Worm (Caenorhabditis elegans) whole organism, L1 larva: Measurements from ENCODE around the gene Y47A7.2.

Experiments
- C04F5.9 ChIP-seq: sonication (generic microtip); optimal IDR thresholded peaks from 2 replicates; lab custom pipeline; 2016; ENCODE audit warnings: missing genetic modification characterization, missing compliant biosample characterization
- C16A3.4 ChIP-seq: fragments of 150-350 bp; optimal IDR thresholded peaks from 2 replicates; lab custom pipeline; 2014; ENCODE audit warnings: missing biosample characterization, missing genetic modification characterization
- C34B4.2 ChIP-seq: sonication (generic microtip); optimal IDR thresholded peaks from 2 replicates; lab custom pipeline; 2017; ENCODE audit warnings: mild to moderate bottlenecking, missing genetic modification characterization, missing compliant biosample characterization
- aha-1 ChIP-seq: fragments of 150-350 bp; optimal IDR thresholded peaks from 2 replicates; lab custom pipeline; 2014; ENCODE audit warnings: missing biosample characterization, missing genetic modification characterization
- alr-1 ChIP-seq: fragments of 200-800 bp; sonication (Bioruptor generic); optimal IDR thresholded peaks from 2 replicates; lab custom pipeline; 2018; ENCODE audit warnings: borderline replicate concordance, mild to moderate bottlenecking, missing genetic modification characterization, missing compliant biosample characterization
- aly-2 ChIP-seq: fragments of 150-350 bp; optimal IDR thresholded peaks from 2 replicates; lab custom pipeline; 2014; ENCODE audit warnings: missing biosample characterization, missing genetic modification characterization
- ama-1 ChIP-seq: fragments of 150-350 bp; optimal IDR thresholded peaks from 2 replicates; lab custom pipeline; 2014
- blmp-1 ChIP-seq: fragments of 150-350 bp; optimal IDR thresholded peaks from 2 replicates; lab custom pipeline; 2014; ENCODE audit warnings: missing biosample characterization, missing genetic modification characterization
- ceh-8 ChIP-seq: fragments of 200-800 bp; sonication (Bioruptor generic); optimal IDR thresholded peaks from 2 replicates; lab custom pipeline; 2018; ENCODE audit warnings: mild to moderate bottlenecking, missing genetic modification characterization, moderate library complexity, missing compliant biosample characterization
- ceh-88 ChIP-seq: fragments of 200-800 bp; sonication (Bioruptor generic); IDR thresholded peaks from 2 replicates; pipeline ENCODE4 v1.3.6; 2022; ENCODE audit warnings: missing genetic modification characterization, missing compliant biosample characterization
- ceh-90 ChIP-seq: sonication (generic microtip); optimal IDR thresholded peaks from 2 replicates; lab custom pipeline; 2016; ENCODE audit warnings: missing genetic modification characterization, missing compliant biosample characterization
- dpl-1 ChIP-seq, 3 experiments: fragments of 150-350 bp in 2 of 3; sonication (generic microtip) in 1 of 3; optimal IDR thresholded peaks; 2 replicates each; lab custom pipeline; 2014 to 2017; ENCODE audit warnings: missing biosample characterization in 3 of 3, missing genetic modification characterization in 3 of 3, missing genetic modification reagents in 3 of 3
- dsc-1 ChIP-seq: sonication (generic microtip); optimal IDR thresholded peaks from 2 replicates; lab custom pipeline; 2016; ENCODE audit warnings: mild to moderate bottlenecking, missing genetic modification characterization, missing compliant biosample characterization
- egl-27 ChIP-seq, 2 experiments: fragments of 150-350 bp in 1 of 2; sonication (generic microtip); optimal IDR thresholded peaks; 3 replicates each; lab custom pipeline; 2017 to 2018; ENCODE audit warnings: missing biosample characterization in 2 of 2, missing genetic modification characterization in 2 of 2, missing genetic modification reagents in 2 of 2
- elt-3 ChIP-seq, 6 experiments: fragments of 150-350 bp in 1 of 6; sonication (generic microtip); optimal IDR thresholded peaks; 2 replicates each; lab custom pipeline; 2017 to 2018; ENCODE audit warnings: missing biosample characterization in 6 of 6, missing genetic modification characterization in 6 of 6, inconsistent platforms in 1 of 6
- ets-5 ChIP-seq: fragments of 200-800 bp; sonication (Bioruptor generic); IDR thresholded peaks from 2 replicates; pipeline ENCODE4 v1.3.6; 2022; ENCODE audit warnings: missing genetic modification characterization, missing compliant biosample characterization
- fkh-10 ChIP-seq: sonication (generic microtip); optimal IDR thresholded peaks from 2 replicates; lab custom pipeline; 2017; ENCODE audit warnings: missing biosample characterization, missing genetic modification reagents, missing genetic modification characterization
- fkh-4 ChIP-seq: sonication (generic microtip); optimal IDR thresholded peaks from 2 replicates; lab custom pipeline; 2016; ENCODE audit warnings: missing compliant biosample characterization, missing genetic modification characterization, borderline replicate concordance
- fkh-8 ChIP-seq: sonication (generic microtip); optimal IDR thresholded peaks from 2 replicates; lab custom pipeline; 2016; ENCODE audit warnings: mild to moderate bottlenecking, missing genetic modification characterization, missing compliant biosample characterization
- fos-1 ChIP-seq: fragments of 150-350 bp; optimal IDR thresholded peaks from 2 replicates; lab custom pipeline; 2014; ENCODE audit warnings: missing biosample characterization, missing genetic modification characterization
- hpl-2 ChIP-seq: fragments of 150-350 bp; optimal IDR thresholded peaks from 2 replicates; lab custom pipeline; 2014; ENCODE audit warnings: missing biosample characterization, missing genetic modification reagents, missing genetic modification characterization
- lin-14 ChIP-seq: fragments of 200-800 bp; sonication (Bioruptor generic); optimal IDR thresholded peaks from 2 replicates; lab custom pipeline; 2018; ENCODE audit warnings: mild to moderate bottlenecking, missing genetic modification characterization, moderate library complexity, missing compliant biosample characterization
- mef-2 ChIP-seq: fragments of 150-350 bp; optimal IDR thresholded peaks from 2 replicates; lab custom pipeline; 2014; ENCODE audit warnings: missing biosample characterization, missing genetic modification characterization
- mep-1 ChIP-seq: fragments of 150-350 bp; optimal IDR thresholded peaks from 2 replicates; lab custom pipeline; 2014; ENCODE audit warnings: missing biosample characterization, missing genetic modification characterization
- nhr-20 ChIP-seq: sonication (generic microtip); optimal IDR thresholded peaks from 2 replicates; lab custom pipeline; 2016; ENCODE audit warnings: mild to moderate bottlenecking, missing genetic modification characterization, missing compliant biosample characterization
- nhr-47 ChIP-seq: sonication (generic microtip); optimal IDR thresholded peaks from 2 replicates; lab custom pipeline; 2016; ENCODE audit warnings: mild to moderate bottlenecking, missing genetic modification characterization, moderate library complexity, missing compliant biosample characterization
- nhr-71 ChIP-seq: sonication (generic microtip); optimal IDR thresholded peaks from 2 replicates; lab custom pipeline; 2016; ENCODE audit warnings: mild to moderate bottlenecking, missing genetic modification characterization, moderate library complexity, missing compliant biosample characterization
- nhr-76 ChIP-seq: sonication (generic microtip); optimal IDR thresholded peaks from 2 replicates; lab custom pipeline; 2017; ENCODE audit warnings: missing biosample characterization, missing genetic modification characterization
- nhr-84 ChIP-seq: sonication (generic microtip); optimal IDR thresholded peaks from 2 replicates; lab custom pipeline; 2017; ENCODE audit warnings: missing biosample characterization, missing genetic modification characterization
- pag-3 ChIP-seq: sonication (generic microtip); optimal IDR thresholded peaks from 2 replicates; lab custom pipeline; 2017; ENCODE audit warnings: missing genetic modification characterization, mild to moderate bottlenecking, missing compliant biosample characterization, antibody characterized with exemption, borderline replicate concordance; ENCODE audit not compliant: insufficient read depth
- pqm-1 ChIP-seq: sonication (generic microtip); optimal IDR thresholded peaks from 3 replicates; lab custom pipeline; 2017; ENCODE audit warnings: missing biosample characterization, missing genetic modification characterization
- rnt-1 ChIP-seq: sonication (generic microtip); optimal IDR thresholded peaks from 2 replicates; lab custom pipeline; 2016; ENCODE audit warnings: mild to moderate bottlenecking, missing genetic modification characterization, moderate library complexity, missing compliant biosample characterization
- skn-1 ChIP-seq: fragments of 150-350 bp; optimal IDR thresholded peaks from 2 replicates; lab custom pipeline; 2014; ENCODE audit warnings: missing biosample characterization, missing genetic modification characterization
- snu-23 ChIP-seq: sonication (generic microtip); optimal IDR thresholded peaks from 2 replicates; lab custom pipeline; 2016; ENCODE audit warnings: missing genetic modification characterization, missing compliant biosample characterization
- sptf-1 ChIP-seq: fragments of 150-350 bp; optimal IDR thresholded peaks from 2 replicates; lab custom pipeline; 2014; ENCODE audit warnings: missing biosample characterization, missing genetic modification characterization
- unc-30 ChIP-seq: sonication (generic microtip); optimal IDR thresholded peaks from 2 replicates; lab custom pipeline; 2017; ENCODE audit warnings: missing biosample characterization, missing genetic modification characterization
- unc-86 ChIP-seq: sonication (generic microtip); optimal IDR thresholded peaks from 2 replicates; lab custom pipeline; 2016; ENCODE audit warnings: missing genetic modification characterization, missing compliant biosample characterization
- ztf-11 ChIP-seq, 2 experiments: sonication (generic microtip); optimal IDR thresholded peaks; 2 replicates each; lab custom pipeline; 2016 to 2017; ENCODE audit warnings: missing genetic modification characterization in 2 of 2, missing biosample characterization in 1 of 2, missing compliant biosample characterization in 1 of 2

Y47A7.2 gene

DNA sequence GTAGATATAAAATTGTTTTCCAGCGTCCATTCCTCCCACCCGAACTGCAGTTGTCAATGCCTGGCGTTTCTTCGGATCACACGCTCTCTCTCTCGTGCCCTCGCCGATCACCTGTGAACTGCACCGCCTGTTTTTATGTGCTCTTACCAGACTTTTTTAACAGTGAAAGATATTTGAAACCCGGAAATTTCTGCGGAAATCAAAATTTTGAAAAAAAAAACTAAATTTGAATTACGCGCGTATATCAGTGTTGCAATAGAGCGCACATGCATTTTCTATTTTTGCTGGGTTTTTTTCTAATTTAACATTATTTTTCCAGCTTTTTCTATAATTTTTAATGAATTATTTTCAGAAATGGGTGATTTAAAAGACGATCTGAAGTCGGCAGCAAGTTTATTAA, 6.0 kb upstream of the Y47A7.2 start, which contains the start of gene ttc-37 (continued):
- TF ChIP-seq fos-1 (tag; lab: Kevin White, UChicago) (peak; percentile 33), ceh-8 (no peak), alr-1 (tag; lab: Kevin White, UChicago) (no peak), nhr-84 (no peak), mep-1 (peak; percentile 70), sptf-1 (tag; lab: Kevin White, UChicago) (no peak), C16A3.4 (tag; lab: Kevin White, UChicago) (peak; percentile 60), aha-1 (no peak), nhr-71 (tag; lab: Kevin White, UChicago) (peak; percentile 87), unc-86 (tag; lab: Kevin White, UChicago) (peak; percentile 65), aly-2 (tag; lab: Kevin White, UChicago) (peak; percentile 41), ama-1 (no peak), mef-2 (tag; lab: Kevin White, UChicago) (no peak), fkh-10 (GFP tag; lab: Kevin White, UChicago) (no peak), ceh-90 (no peak), nhr-76 (tag; lab: Kevin White, UChicago) (no peak), egl-27 (tag; optimal IDR thresholded peaks at IDR 0.05; lab: Kevin White, UChicago) (no peak), C34B4.2 (tag; lab: Kevin White, UChicago) (no peak), lin-14 (GFP tag; lab: Kevin White, UChicago) (no peak), skn-1 (peak; percentile 60), C04F5.9 (no peak), blmp-1 (tag; lab: Kevin White, UChicago) (peak; percentile 15), nhr-47 (tag; lab: Kevin White, UChicago) (peak; percentile 85), fkh-4 (no peak), ets-5 (GFP tag; lab: Robert Waterston, UW) (no peak), snu-23 (GFP tag; lab: Kevin White, UChicago) (peak; percentile 81), rnt-1 (tag; lab: Kevin White, UChicago) (peak; percentile 66), elt-3 (tag; optimal IDR thresholded peaks at IDR 0.05; lab: Kevin White, UChicago) (peak in 2 of 6 experiments; percentile 15 to 55), pag-3 (tag; lab: Kevin White, UChicago) (peak; percentile 19), dpl-1 (GFP tag; optimal IDR thresholded peaks at IDR 0.05; lab: Kevin White, UChicago) (peak; percentile 96 to 98 (median 98)), ztf-11 (tag; optimal IDR thresholded peaks at IDR 0.05; lab: Kevin White, UChicago) (no peak), nhr-20 (tag; lab: Kevin White, UChicago) (peak; percentile 80), fkh-8 (tag; lab: Kevin White, UChicago) (no peak), hpl-2 (GFP tag; lab: Kevin White, UChicago) (no peak)

ce11 chrV:5203643-5204042, 5.5 kb upstream of the Y47A7.2 start:
- TF ChIP-seq unc-30 (tag; lab: Kevin White, UChicago) (no peak), fkh-10 (GFP tag; lab: Kevin White, UChicago) (no peak), snu-23 (GFP tag; lab: Kevin White, UChicago) (no peak), dsc-1 (tag; lab: Kevin White, UChicago) (no peak), pqm-1 (no peak), ceh-88 (GFP tag; lab: Robert Waterston, UW) (no peak), mef-2 (tag; lab: Kevin White, UChicago) (no peak)

DNA sequence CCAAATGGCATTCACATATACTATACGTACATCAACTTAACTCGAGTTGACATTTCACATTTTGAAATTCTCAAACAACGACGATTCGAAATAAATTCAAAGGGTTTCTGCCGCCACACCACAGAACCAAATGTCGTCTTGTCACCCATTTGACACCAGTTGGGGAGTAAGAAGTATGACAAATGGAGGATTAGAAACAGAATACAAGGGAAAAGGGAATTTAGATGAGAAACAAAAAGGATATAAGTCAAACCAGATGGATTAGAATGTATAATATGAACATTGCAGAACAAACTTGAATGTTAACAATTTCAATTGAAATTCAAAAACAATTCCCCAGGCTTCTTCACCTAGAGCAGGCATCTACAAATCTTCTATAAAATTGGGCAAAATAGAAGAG, 3.6 kb upstream of the Y47A7.2 start:
- TF ChIP-seq pag-3 (tag; lab: Kevin White, UChicago), result no peak
- TF ChIP-seq dsc-1 (tag; lab: Kevin White, UChicago), result peak; percentile 62
- TF ChIP-seq unc-30 (tag; lab: Kevin White, UChicago), result peak; percentile 1
- TF ChIP-seq, all 84 proteins: peak for 2
